Worm (Caenorhabditis elegans): ENCODE results near the gene T27F7.12.

ce11 chrII:4998657-4999056 is 8.8 kb downstream of the T27F7.12 start, which contains the start of gene F59A6.11:
- TF ChIP-seq ama-1 (optimal IDR thresholded peaks at IDR 0.05) (no peak), hmg-4 (GFP tag; optimal IDR thresholded peaks at IDR 0.05) (no peak), hnd-1 (tag; optimal IDR thresholded peaks at IDR 0.05) (no peak)

Measured in whole organism, early embryonic.